Fruit fly (Drosophila melanogaster): ENCODE data around the gene CG11590.

DNA sequence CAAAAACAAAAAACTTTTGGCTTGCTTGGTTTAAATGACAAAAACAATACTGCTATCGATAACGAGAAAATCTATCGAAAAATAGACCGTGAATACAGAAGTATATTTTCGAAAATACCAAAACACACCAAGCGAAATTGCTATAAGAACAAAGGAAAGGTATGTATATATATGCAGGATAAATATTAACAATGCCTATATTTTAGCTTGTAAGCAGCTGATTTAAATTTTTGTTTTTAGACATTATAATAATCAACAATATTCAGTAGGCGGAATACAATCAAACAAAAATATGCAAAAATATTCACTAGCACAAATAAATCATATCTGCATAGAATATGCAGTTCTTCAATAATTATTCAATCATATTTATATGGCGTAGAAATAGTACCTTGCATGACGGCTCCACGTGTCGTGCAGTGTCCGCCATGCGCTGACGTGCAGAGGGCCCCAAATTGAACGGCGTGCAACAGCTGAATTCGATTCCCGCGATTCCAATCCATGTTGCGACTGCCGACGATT, 38.0 kb downstream of the CG11590 start, which contains the start of the genes Fbxl4 and Dus2:
- TF ChIP-seq toe (GFP tag; optimal IDR thresholded peaks at IDR 0.05) (peak; percentile 91), cnc (optimal IDR thresholded peaks at IDR 0.05) (no peak), Crg-1 (GFP tag; optimal IDR thresholded peaks at IDR 0.05) (peak; percentile 81), Clk (GFP tag; optimal IDR thresholded peaks at IDR 0.05) (peak; percentile 63)

Measured in whole organism, adult.